Fruit fly (Drosophila melanogaster) whole organism, embryonic: Measurements from ENCODE around the gene CG12674.

Experiments
- Ada2b ChIP-seq: fragments of 200-800 bp; sonication (Bioruptor generic); IDR thresholded peaks from 2 replicates; pipeline ENCODE4 v1.3.6; 2022; ENCODE audit warnings: missing biosample characterization, missing genetic modification characterization
- Blimp-1 ChIP-seq: fragments of 200-800 bp; sonication (Bioruptor generic); optimal IDR thresholded peaks from 3 replicates; lab custom pipeline; 2018; ENCODE audit warnings: missing biosample characterization, missing genetic modification characterization, mild to moderate bottlenecking, moderate library complexity, missing genetic modification reagents
- CG10209 ChIP-seq: fragments of 200-800 bp; sonication (Bioruptor generic); optimal IDR thresholded peaks from 3 replicates; lab custom pipeline; 2017; ENCODE audit warnings: missing biosample characterization, mild to moderate bottlenecking, missing genetic modification characterization, missing genetic modification reagents
- CG10979 ChIP-seq: fragments of 200-800 bp; sonication (Bioruptor generic); optimal IDR thresholded peaks from 2 replicates; lab custom pipeline; 2018; ENCODE audit warnings: missing biosample characterization, mild to moderate bottlenecking, missing genetic modification characterization, moderate library complexity
- CG11504 ChIP-seq: fragments of 200-800 bp; sonication (Bioruptor generic); optimal IDR thresholded peaks from 3 replicates; lab custom pipeline; 2019; ENCODE audit warnings: missing biosample characterization, mild to moderate bottlenecking, missing genetic modification characterization, moderate library complexity
- CG1233 ChIP-seq: fragments of 200-800 bp; sonication (Bioruptor generic); optimal IDR thresholded peaks from 4 replicates; lab custom pipeline; 2018; ENCODE audit warnings: missing biosample characterization, mild to moderate bottlenecking, missing genetic modification characterization
- CG13424 ChIP-seq: fragments of 200-800 bp; sonication (Bioruptor generic); optimal IDR thresholded peaks from 2 replicates; lab custom pipeline; 2019; ENCODE audit warnings: missing biosample characterization, mild to moderate bottlenecking, missing genetic modification characterization, moderate library complexity
- CG14710 ChIP-seq: fragments of 200-800 bp; sonication (Bioruptor generic); optimal IDR thresholded peaks from 3 replicates; lab custom pipeline; 2019; ENCODE audit warnings: missing biosample characterization, mild to moderate bottlenecking, missing genetic modification characterization, moderate library complexity
- CG15073 ChIP-seq: fragments of 200-800 bp; sonication (Bioruptor generic); optimal IDR thresholded peaks from 2 replicates; lab custom pipeline; 2016; ENCODE audit warnings: missing biosample characterization, missing genetic modification characterization
- CG15696 ChIP-seq: fragments of 200-800 bp; sonication (Bioruptor generic); optimal IDR thresholded peaks from 2 replicates; lab custom pipeline; 2019; ENCODE audit warnings: missing biosample characterization, mild to moderate bottlenecking, missing genetic modification characterization, moderate library complexity
- CG1602 ChIP-seq: fragments of 200-800 bp; sonication (Bioruptor generic); optimal IDR thresholded peaks from 3 replicates; lab custom pipeline; 2016; ENCODE audit warnings: missing biosample characterization, missing genetic modification characterization
- CG17829 ChIP-seq: fragments of 200-800 bp; optimal IDR thresholded peaks from 2 replicates; lab custom pipeline; 2019; ENCODE audit warnings: missing biosample characterization, mild to moderate bottlenecking, missing genetic modification characterization, moderate library complexity
- CG18262 ChIP-seq: fragments of 200-800 bp; optimal IDR thresholded peaks from 3 replicates; lab custom pipeline; 2019; ENCODE audit warnings: missing biosample characterization, mild to moderate bottlenecking, missing genetic modification characterization, moderate library complexity
- CG2678 ChIP-seq: fragments of 200-800 bp; sonication (Bioruptor generic); optimal IDR thresholded peaks from 3 replicates; lab custom pipeline; 2019; ENCODE audit warnings: missing biosample characterization, mild to moderate bottlenecking, missing genetic modification characterization, moderate library complexity
- CG2712 ChIP-seq: fragments of 200-800 bp; optimal IDR thresholded peaks from 3 replicates; lab custom pipeline; 2019; ENCODE audit warnings: missing biosample characterization, mild to moderate bottlenecking, missing genetic modification characterization, moderate library complexity
- CG3065 ChIP-seq: fragments of 200-800 bp; sonication (Bioruptor generic); optimal IDR thresholded peaks from 2 replicates; lab custom pipeline; 2016; ENCODE audit warnings: missing biosample characterization, missing genetic modification characterization
- CG34224 ChIP-seq: fragments of 200-800 bp; sonication (Bioruptor generic); IDR thresholded peaks from 3 replicates; pipeline ENCODE4 v1.3.6; 2022; ENCODE audit warnings: missing biosample characterization, missing genetic modification characterization; ENCODE audit not compliant: partially characterized antibody
- CG3847 ChIP-seq: fragments of 200-800 bp; sonication (Bioruptor generic); IDR thresholded peaks from 2 replicates; pipeline ENCODE4 v1.3.6; 2022; ENCODE audit warnings: missing biosample characterization, missing genetic modification characterization
- CG4282 ChIP-seq: fragments of 200-800 bp; sonication (Bioruptor generic); optimal IDR thresholded peaks from 2 replicates; lab custom pipeline; 2016; ENCODE audit warnings: missing biosample characterization, missing genetic modification characterization
- CG4617 ChIP-seq: fragments of 200-800 bp; sonication (Bioruptor generic); optimal IDR thresholded peaks from 3 replicates; lab custom pipeline; 2016; ENCODE audit warnings: missing biosample characterization, missing genetic modification characterization, borderline replicate concordance
- CG6254 ChIP-seq: fragments of 200-800 bp; sonication (Bioruptor generic); optimal IDR thresholded peaks from 3 replicates; lab custom pipeline; 2017; ENCODE audit warnings: mild to moderate bottlenecking, missing biosample characterization, missing genetic modification reagents, missing genetic modification characterization
- CG7839 ChIP-seq: fragments of 200-800 bp; sonication (Bioruptor generic); optimal IDR thresholded peaks from 3 replicates; lab custom pipeline; 2018; ENCODE audit warnings: missing biosample characterization, mild to moderate bottlenecking, missing genetic modification characterization, moderate library complexity
- CG8281 ChIP-seq: fragments of 200-800 bp; sonication (Bioruptor generic); optimal IDR thresholded peaks from 2 replicates; lab custom pipeline; 2018; ENCODE audit warnings: missing biosample characterization, mild to moderate bottlenecking, missing genetic modification characterization, moderate library complexity
- CG8924 ChIP-seq: fragments of 200-800 bp; optimal IDR thresholded peaks from 3 replicates; lab custom pipeline; 2019; ENCODE audit warnings: missing biosample characterization, mild to moderate bottlenecking, missing genetic modification characterization, moderate library complexity
- CG8944 ChIP-seq: fragments of 200-800 bp; sonication (Bioruptor generic); optimal IDR thresholded peaks from 3 replicates; lab custom pipeline; 2016; ENCODE audit warnings: missing biosample characterization, missing genetic modification characterization
- CG9817 ChIP-seq: fragments of 200-800 bp; sonication (Bioruptor generic); optimal IDR thresholded peaks from 2 replicates; lab custom pipeline; 2018; ENCODE audit warnings: missing biosample characterization, mild to moderate bottlenecking, missing genetic modification characterization, moderate library complexity
- CoRest ChIP-seq: fragments of 200-800 bp; sonication (Bioruptor generic); optimal IDR thresholded peaks from 3 replicates; lab custom pipeline; 2018; ENCODE audit warnings: missing biosample characterization, mild to moderate bottlenecking, missing genetic modification characterization, moderate library complexity
- Dbx ChIP-seq: fragments of 200-800 bp; sonication (Bioruptor generic); IDR thresholded peaks from 3 replicates; pipeline ENCODE4 v1.3.6; 2022; ENCODE audit warnings: missing biosample characterization, missing genetic modification characterization
- Dek ChIP-seq: fragments of 200-800 bp; sonication (Bioruptor generic); optimal IDR thresholded peaks from 3 replicates; lab custom pipeline; 2019; ENCODE audit warnings: missing biosample characterization, mild to moderate bottlenecking, missing genetic modification characterization, moderate library complexity
- Gug ChIP-seq: fragments of 200-800 bp; sonication (Bioruptor generic); IDR thresholded peaks from 4 replicates; pipeline ENCODE4 v1.3.6; 2022; ENCODE audit warnings: missing biosample characterization, missing genetic modification characterization
- Neu2 ChIP-seq: fragments of 200-800 bp; sonication (Bioruptor generic); optimal IDR thresholded peaks from 3 replicates; lab custom pipeline; 2016; ENCODE audit warnings: missing biosample characterization, missing genetic modification characterization, borderline replicate concordance
- Pdp1 ChIP-seq, 2 experiments: fragments of 200-800 bp; sonication (Bioruptor generic); optimal IDR thresholded peaks; 3 replicates each; lab custom pipeline; 2016; ENCODE audit warnings: missing biosample characterization in 2 of 2, missing genetic modification characterization in 2 of 2, mild to moderate bottlenecking in 1 of 2, moderate library complexity in 1 of 2
- Sox102F ChIP-seq: fragments of 200-800 bp; sonication (Bioruptor generic); optimal IDR thresholded peaks from 2 replicates; lab custom pipeline; 2018; ENCODE audit warnings: missing biosample characterization, mild to moderate bottlenecking, missing genetic modification characterization, moderate library complexity
- amos ChIP-seq: fragments of 200-800 bp; sonication (Bioruptor generic); IDR thresholded peaks from 2 replicates; pipeline ENCODE4 v1.3.6; 2022; ENCODE audit warnings: missing biosample characterization, missing genetic modification characterization; ENCODE audit not compliant: partially characterized antibody
- dmrt11E ChIP-seq: fragments of 200-800 bp; sonication (Bioruptor generic); optimal IDR thresholded peaks from 3 replicates; lab custom pipeline; 2018; ENCODE audit warnings: missing biosample characterization, mild to moderate bottlenecking, missing genetic modification characterization, moderate library complexity
- dmrt99B ChIP-seq: fragments of 200-800 bp; sonication (Bioruptor generic); optimal IDR thresholded peaks from 2 replicates; lab custom pipeline; 2018; ENCODE audit warnings: missing biosample characterization, mild to moderate bottlenecking, missing genetic modification characterization, moderate library complexity
- en ChIP-seq: fragments of 200-800 bp; sonication (Bioruptor generic); optimal IDR thresholded peaks from 2 replicates; lab custom pipeline; 2016; ENCODE audit warnings: missing biosample characterization, missing genetic modification characterization
- hkb ChIP-seq, 2 experiments: fragments of 200-800 bp in 1 of 2; fragments of >200 bp in 1 of 2; sonication (Bioruptor generic) in 1 of 2; IDR thresholded peaks in 1 of 2; optimal IDR thresholded peaks in 1 of 2; 2 replicates each; pipeline versions ENCODE4 v1.3.6 to Lab custom; 2017 to 2022; ENCODE audit warnings: missing biosample characterization in 1 of 2, missing genetic modification characterization in 1 of 2
- ind ChIP-seq: fragments of 200-800 bp; sonication (Bioruptor generic); optimal IDR thresholded peaks from 3 replicates; lab custom pipeline; 2016; ENCODE audit warnings: missing biosample characterization, missing genetic modification characterization
- otp ChIP-seq: fragments of 200-800 bp; sonication (Bioruptor generic); IDR thresholded peaks from 3 replicates; pipeline ENCODE4, ENCODE4 v1.3.6; 2022; ENCODE audit warnings: missing biosample characterization, missing genetic modification characterization
- phol ChIP-seq: fragments of 200-800 bp; sonication (Bioruptor generic); optimal IDR thresholded peaks from 3 replicates; lab custom pipeline; 2018; ENCODE audit warnings: missing biosample characterization, mild to moderate bottlenecking, missing genetic modification characterization, moderate library complexity
- psq ChIP-seq: fragments of 200-800 bp; sonication (Bioruptor generic); optimal IDR thresholded peaks from 2 replicates; lab custom pipeline; 2017; ENCODE audit warnings: missing biosample characterization, missing genetic modification characterization
- sens ChIP-seq: fragments of 200-800 bp; sonication (Bioruptor generic); peaks from one replicate; lab custom pipeline; 2016; ENCODE audit warnings: missing biosample characterization, missing genetic modification characterization
- tap ChIP-seq: fragments of 200-800 bp; optimal IDR thresholded peaks from 3 replicates; lab custom pipeline; 2019; ENCODE audit warnings: missing biosample characterization, mild to moderate bottlenecking, missing genetic modification characterization, moderate library complexity
- tgo ChIP-seq: fragments of 200-800 bp; sonication (Bioruptor generic); IDR thresholded peaks from 3 replicates; pipeline ENCODE4 v1.3.6; 2022; ENCODE audit warnings: missing biosample characterization, missing genetic modification characterization
- tin ChIP-seq: fragments of 200-800 bp; sonication (Bioruptor generic); optimal IDR thresholded peaks from 3 replicates; lab custom pipeline; 2016; ENCODE audit warnings: missing biosample characterization, missing genetic modification characterization
- tio ChIP-seq: fragments of 200-800 bp; sonication (Bioruptor generic); optimal IDR thresholded peaks from 2 replicates; lab custom pipeline; 2017; ENCODE audit warnings: missing biosample characterization, missing genetic modification characterization, inconsistent platforms
- vfl ChIP-seq: fragments of 200-800 bp; sonication (Bioruptor generic); optimal IDR thresholded peaks from 2 replicates; lab custom pipeline; 2016; ENCODE audit warnings: missing biosample characterization, missing genetic modification characterization

CG12674 gene

DNA sequence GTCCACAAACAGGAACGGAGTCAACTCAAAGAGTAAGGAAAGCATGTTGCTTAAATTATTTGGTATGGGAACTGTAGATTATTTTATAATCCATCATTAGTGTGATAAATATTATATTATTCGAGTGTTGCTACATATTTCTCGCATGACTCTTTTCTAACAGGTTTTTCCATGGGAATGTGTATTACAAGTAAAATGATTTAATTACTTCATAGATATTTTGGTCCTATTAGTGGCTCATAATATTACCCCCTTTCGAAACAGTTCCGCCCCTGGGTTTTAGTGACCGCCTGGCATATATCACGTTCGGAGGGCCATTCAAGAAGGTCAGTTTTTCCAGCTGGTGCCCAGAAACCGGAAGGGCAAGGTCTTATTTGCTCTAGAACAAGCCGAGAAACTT lies 47.6 kb upstream of the CG12674 start (continued):
- TF ChIP-seq CG9817: peak; percentile 22
- peak; percentile 18 for TF ChIP-seq dmrt11E
- TF ChIP-seq CG18262 (tag; lab: Kevin White, UChicago): peak; percentile 58
- no peak for TF ChIP-seq CG8944 (GFP tag; lab: Kevin White, UChicago)
- TF ChIP-seq CG15696 (tag; lab: Kevin White, UChicago): peak; percentile 27
- TF ChIP-seq Sox102F: peak; percentile 5
- peak; percentile 28; the same call in 1 of the 4 replicates for TF ChIP-seq Gug (GFP tag; lab: Robert Waterston, UW)
- peak; percentile 63 for TF ChIP-seq Blimp-1 (GFP tag; lab: Kevin White, UChicago)
- TF ChIP-seq CG11504 (tag; lab: Kevin White, UChicago): peak; percentile 51
- TF ChIP-seq Dbx: no peak
- TF ChIP-seq CG7839 (tag; lab: Kevin White, UChicago): peak; percentile 36
- TF ChIP-seq sens (GFP tag; lab: Kevin White, UChicago): peak; percentile 65
- no peak for TF ChIP-seq Dek (tag; lab: Kevin White, UChicago)
- peak in 1 of 2 experiments; percentile 12 for TF ChIP-seq Pdp1 (GFP tag; optimal IDR thresholded peaks at IDR 0.05; lab: Kevin White, UChicago)
- peak; percentile 53 for TF ChIP-seq CG2678
- TF ChIP-seq CG14710 (tag; lab: Kevin White, UChicago): peak; percentile 34
- peak; percentile 29 for TF ChIP-seq tio (GFP tag; lab: Kevin White, UChicago)
- TF ChIP-seq tin (GFP tag; lab: Kevin White, UChicago): peak; percentile 10
- TF ChIP-seq dmrt99B (tag; lab: Kevin White, UChicago): peak; percentile 23
- TF ChIP-seq CoRest: peak; percentile 38
- TF ChIP-seq CG13424 (tag; lab: Kevin White, UChicago): peak; percentile 28
- TF ChIP-seq CG6254 (GFP tag; lab: Kevin White, UChicago): no peak
- peak; percentile 60 for TF ChIP-seq CG10979 (tag; lab: Kevin White, UChicago)
- TF ChIP-seq CG10209 (GFP tag; lab: Kevin White, UChicago): peak; percentile 3
- TF ChIP-seq CG1233: peak; percentile 22
- 0 out of 3 replicates have a peak, but pooled peaks have one; percentile 38 for TF ChIP-seq otp (GFP tag; lab: Robert Waterston, UW)
- no peak for TF ChIP-seq CG3065 (GFP tag; lab: Kevin White, UChicago)
- TF ChIP-seq tgo (GFP tag; lab: Robert Waterston, UW): no peak
- TF ChIP-seq phol (tag; lab: Kevin White, UChicago): peak; percentile 50
- no peak for TF ChIP-seq CG8281 (tag; lab: Kevin White, UChicago)
- TF ChIP-seq CG1602 (GFP tag; lab: Kevin White, UChicago): no peak
- no peak for TF ChIP-seq CG15073 (GFP tag; lab: Kevin White, UChicago)
- peak; percentile 21 for TF ChIP-seq CG17829 (tag; lab: Kevin White, UChicago)
- peak; percentile 9 for TF ChIP-seq ind
- TF ChIP-seq CG2712 (tag; lab: Kevin White, UChicago): peak; percentile 61

DNA sequence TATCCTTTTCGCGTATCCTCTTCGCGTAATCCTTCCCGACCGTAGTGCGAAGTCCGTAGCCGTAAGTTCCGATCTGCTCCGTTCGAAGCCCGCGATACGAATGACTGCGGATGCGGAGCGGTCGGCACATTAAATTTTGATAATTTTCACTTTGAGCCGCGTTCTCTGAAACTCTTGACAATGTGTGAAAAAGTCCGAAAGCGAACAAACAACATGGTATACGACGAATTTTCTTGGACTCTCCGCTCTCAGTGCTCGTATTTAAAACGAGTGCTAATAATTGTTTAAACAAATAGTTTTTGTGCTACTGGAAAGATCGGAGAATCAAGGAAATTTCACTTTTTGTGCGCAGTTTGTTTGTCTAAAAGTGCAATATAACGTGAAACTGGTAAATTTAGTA lies 43.8 kb upstream of the CG12674 start, which contains the start of gene CG42296:
TSS of gene CG42296 (minus strand) at position 101 of the 400 bp plus-strand sequence.
- TF ChIP-seq tap (tag; lab: Kevin White, UChicago): no peak
- no peak for TF ChIP-seq Ada2b
- TF ChIP-seq Blimp-1 (GFP tag; lab: Kevin White, UChicago): peak; percentile 65
- TF ChIP-seq, all 482 proteins: peak for 1

DNA sequence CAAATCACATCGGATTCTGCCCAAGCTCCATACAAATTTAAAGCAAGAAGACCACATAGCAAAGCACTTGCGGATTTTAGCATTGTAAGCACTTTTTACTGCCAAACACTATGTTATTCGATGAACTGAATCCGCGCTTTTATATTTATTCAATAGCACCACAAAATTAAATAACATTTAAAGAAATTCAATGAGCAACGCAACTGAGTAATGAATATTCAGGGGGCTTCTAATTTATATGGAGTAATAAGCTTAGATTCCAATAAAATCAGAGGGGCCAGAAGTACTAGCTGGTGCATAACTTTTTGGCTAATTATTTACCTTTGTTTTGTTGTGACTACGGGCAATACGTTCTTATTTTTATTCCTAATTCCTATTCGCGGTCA lies 42.6 kb upstream of the CG12674 start, which contains the start of gene lectin-22C:
TSS of gene lectin-22C (minus strand) at position 101 of the 386 bp plus-strand sequence.
- TF ChIP-seq CG3065 (GFP tag; lab: Kevin White, UChicago) (no peak), amos (GFP tag; lab: Robert Waterston, UW) (no peak), CG4282 (GFP tag; lab: Kevin White, UChicago) (no peak), psq (GFP tag; lab: Kevin White, UChicago) (no peak), CG4617 (no peak), Neu2 (GFP tag; lab: Kevin White, UChicago) (no peak), Blimp-1 (GFP tag; lab: Kevin White, UChicago) (no peak), vfl (no peak), en (GFP tag; lab: Kevin White, UChicago) (no peak), hkb (optimal IDR thresholded peaks at IDR 0.05; lab: Kevin White, UChicago) (no peak), hkb (GFP tag; IDR thresholded peaks at IDR 0.05; lab: Robert Waterston, UW) (no peak), CG8924 (tag; lab: Kevin White, UChicago) (no peak), CG34224 (GFP tag; lab: Robert Waterston, UW) (no peak), CG3847 (GFP tag; lab: Robert Waterston, UW) (no peak)
